Worm (Caenorhabditis elegans) whole organism, L4/young adult: ENCODE results near the gene ZK809.1.

Source experiments
- dao-5 ChIP-seq: sonication (generic microtip); optimal IDR thresholded peaks from 2 replicates; lab custom pipeline; 2016; ENCODE audit warnings: missing genotype, missing genetic modification characterization, moderate library complexity, missing compliant biosample characterization
- him-1 ChIP-seq: sonication (generic microtip); optimal IDR thresholded peaks from 2 replicates; lab custom pipeline; 2016; ENCODE audit warnings: missing genotype, missing genetic modification reagents, missing genetic modification characterization, missing compliant biosample characterization

DNA sequence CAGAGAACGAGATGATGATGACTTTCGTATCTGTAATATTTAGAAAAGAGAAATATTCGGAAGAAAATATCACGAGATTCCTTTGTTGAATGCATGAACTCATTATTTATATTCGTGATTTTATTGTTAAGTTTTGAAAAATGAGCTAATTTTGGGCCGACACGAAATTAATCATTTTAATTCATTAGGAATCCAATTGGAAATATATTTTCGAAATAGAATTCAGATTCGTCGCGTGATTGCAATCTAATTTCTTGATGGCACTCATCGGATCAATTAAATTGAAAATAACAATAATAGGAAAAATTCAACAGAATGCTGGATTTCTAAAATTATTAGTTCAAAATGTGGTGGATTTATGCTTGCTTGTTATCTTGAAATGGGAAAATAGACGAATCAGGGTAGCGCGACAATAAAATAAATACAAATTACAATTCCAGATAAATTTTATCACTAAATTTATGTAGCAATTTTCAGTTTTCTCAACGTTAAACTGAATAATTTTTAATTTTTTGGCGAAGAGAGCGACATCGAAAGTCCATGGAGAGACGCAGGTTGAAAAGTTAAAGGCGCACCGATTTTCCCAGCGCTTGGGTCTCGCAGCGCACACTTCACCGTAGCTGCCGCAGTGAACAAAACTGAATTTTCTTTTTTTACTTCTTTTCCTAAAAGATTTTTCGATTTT, 40.0 kb upstream of the ZK809.1 start:
- peak; percentile 38 for TF ChIP-seq him-1 (tag; lab: Kevin White, UChicago)
- TF ChIP-seq dao-5: no peak
